Worm (Caenorhabditis elegans) whole organism, dauer: ENCODE measurements around the gene med-2.

Source experiments
- unc-62 ChIP-seq: sonication (generic microtip); optimal IDR thresholded peaks from 2 replicates; lab custom pipeline; 2017; ENCODE audit warnings: missing biosample characterization, missing genetic modification reagents, missing genetic modification characterization

The med-2 gene

DNA sequence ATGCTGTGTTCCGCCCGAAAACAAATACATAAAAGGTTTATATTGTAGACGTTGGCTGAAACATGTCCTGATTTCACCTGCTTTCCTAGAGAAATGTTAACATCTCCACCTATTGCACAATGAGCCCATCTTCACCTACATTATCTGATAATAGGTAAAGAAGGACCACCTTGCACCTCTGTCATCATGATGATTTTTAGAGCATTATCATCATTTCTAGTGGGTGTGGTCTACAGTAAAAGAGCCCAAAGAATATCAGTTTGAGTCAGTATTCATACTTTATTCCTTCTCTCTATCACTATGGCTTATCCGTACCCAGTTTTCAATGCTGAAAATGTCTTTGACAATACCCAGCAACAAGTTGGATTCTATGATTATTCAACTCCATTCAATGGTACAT is at the start of gene med-2:
med-2 (plus strand) TSS at position 301 of the 400 bp plus-strand sequence.
- no peak for TF ChIP-seq unc-62 (GFP tag; lab: Kevin White, UChicago)

DNA sequence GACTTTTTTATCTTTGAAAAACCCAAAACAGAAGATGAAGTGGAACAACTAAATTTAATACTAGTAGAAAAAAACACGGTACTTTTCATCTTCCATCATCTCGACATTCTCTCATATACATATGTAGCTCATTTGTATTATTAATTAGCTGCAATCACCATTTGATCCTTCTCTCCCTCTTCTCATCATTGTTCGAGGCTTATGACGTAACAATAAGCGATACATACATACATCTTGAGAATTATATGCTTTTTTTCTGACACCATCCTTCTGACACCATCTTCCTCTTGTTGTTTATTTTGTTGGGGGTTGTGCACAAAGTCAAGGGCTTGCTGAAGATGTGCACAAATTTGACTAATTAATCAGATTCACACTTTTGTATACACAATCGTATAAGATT is 47.0 kb upstream of the med-2 start:
- no peak for TF ChIP-seq unc-62 (GFP tag; lab: Kevin White, UChicago)

DNA sequence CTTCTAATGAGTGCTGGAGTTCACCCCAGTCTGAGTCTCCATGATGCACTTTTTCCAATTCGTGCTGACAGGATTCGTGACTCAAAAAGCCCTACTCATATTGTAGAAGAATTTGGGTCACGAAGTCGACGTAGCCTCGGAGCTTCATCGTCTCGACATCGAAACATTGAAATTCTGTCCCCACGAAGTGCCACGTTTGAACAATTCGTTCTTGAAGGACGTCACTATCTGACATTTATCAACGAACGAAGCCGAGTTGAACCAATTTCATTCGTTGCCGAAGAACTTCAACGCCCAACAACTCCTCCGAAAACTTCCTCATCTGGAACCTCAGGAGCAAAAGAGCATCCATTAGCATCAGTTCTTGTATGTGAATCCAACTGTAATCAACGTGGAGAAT is 45.2 kb upstream of the med-2 start:
- no peak for TF ChIP-seq unc-62 (GFP tag; lab: Kevin White, UChicago)

DNA sequence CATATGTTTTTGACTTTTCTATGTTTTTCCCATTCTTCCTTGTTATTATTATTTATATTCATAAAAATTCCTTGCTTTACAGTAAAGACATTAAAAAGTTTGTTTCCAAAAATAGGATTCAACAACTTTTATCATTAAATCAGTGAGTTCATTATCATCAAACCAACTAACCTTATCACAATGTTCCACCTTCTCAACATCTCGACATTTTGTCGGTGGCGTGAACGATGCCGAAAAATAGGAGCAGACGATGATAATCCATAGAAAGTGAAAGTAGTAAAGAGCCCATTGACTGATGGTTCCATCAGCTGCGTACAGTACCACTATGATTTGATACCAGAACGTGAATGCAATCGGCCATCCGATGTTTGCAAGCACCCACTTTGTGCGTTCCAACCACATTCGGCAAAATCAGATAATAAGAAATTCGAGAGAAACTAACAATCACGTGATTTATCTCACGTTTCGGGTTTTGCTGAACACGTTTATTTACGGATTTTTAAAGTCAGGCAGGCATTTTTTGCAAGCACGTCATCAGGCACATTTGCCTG is 35.6 kb upstream of the med-2 start, which contains the start of gene dhhc-5:
dhhc-5 (minus strand) TSS at position 406 of the 551 bp plus-strand sequence.
- TF ChIP-seq unc-62 (GFP tag; lab: Kevin White, UChicago): no peak

DNA sequence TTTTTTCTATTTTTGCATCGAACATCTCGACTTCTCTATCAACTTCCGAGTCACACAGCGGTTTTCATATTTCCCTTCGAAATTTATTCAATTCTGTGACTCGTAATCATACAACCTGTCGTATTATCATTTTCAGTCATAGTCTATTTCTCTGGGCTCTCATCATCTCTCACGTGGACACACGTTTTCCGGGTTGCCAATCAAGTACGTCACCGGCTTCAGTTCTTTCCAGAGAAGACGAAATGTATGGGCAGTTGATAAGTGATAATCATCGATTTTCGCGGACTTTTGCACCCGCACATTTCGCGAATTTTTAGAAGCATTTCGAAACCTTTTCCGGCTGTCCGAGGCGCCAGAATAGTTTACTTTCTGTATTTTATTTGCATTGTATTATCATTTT is 34.0 kb upstream of the med-2 start, which contains the start of gene srv-1:
srv-1 (plus strand) TSS at position 131 of the 400 bp plus-strand sequence.
- TF ChIP-seq unc-62 (GFP tag; lab: Kevin White, UChicago): no peak

DNA sequence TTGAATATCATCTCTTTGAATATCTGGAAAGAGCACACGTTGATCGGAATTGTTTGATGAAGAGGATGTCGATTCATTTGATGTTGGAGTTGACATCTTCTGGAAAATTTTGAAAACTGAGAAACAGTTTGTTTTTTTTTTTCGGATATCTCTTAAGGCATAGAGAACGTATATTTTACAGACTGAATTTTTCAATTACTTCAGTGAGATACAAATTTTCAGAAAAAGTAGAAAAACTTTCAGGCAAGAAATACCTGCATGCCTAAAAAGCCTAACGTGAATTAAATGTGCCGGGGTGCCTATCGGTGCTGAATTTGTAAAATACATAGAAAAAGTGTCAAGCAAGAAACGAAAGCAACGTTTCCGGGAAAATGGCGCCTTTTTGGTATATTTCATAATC is 27.6 kb upstream of the med-2 start, which contains the start of gene zak-1:
zak-1 (minus strand) TSS at position 101 of the 400 bp plus-strand sequence.
- no peak for TF ChIP-seq unc-62 (GFP tag; lab: Kevin White, UChicago)

DNA sequence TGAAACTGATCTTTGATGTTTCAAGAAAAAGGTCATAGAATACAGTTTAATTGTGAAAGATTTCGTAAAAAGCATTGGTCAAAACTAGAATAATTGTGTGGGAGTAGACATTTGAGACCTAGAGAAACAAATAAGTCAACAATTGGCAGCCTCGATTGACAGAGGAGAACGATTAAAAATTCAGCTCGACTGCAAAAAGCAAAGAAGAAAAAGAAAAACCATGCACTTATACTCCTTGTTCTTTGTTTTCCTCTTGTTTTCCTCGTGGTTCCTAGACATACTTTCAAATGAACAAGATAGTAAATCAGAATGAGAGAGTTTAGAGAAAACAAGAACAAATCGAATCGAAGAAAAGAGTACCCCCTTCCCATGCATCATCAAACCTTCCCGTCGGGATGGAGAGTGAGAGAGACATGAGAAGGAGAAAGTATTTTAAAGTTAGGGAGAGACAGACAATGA is 26.9 kb upstream of the med-2 start:
- TF ChIP-seq unc-62 (GFP tag; lab: Kevin White, UChicago): no peak

DNA sequence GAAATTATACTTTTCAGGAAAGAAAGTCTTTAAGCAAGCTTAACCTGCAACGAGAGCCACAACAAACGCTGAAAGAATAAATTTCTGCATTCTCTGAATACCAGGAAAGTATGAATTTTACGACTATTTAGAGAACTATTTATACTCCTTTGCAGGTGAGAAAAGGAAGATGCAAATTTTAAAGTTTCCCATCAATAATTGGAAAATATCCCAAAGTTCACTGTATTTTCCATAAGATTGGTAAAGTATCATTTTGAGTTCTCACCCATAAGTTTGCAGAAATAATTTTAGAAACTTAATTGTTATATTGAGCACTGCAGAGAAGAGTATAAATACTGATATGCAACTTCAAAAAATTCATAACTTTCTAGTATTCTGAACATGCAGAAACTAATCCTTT is 24.8 kb upstream of the med-2 start, which contains the start of gene clec-158:
clec-158 (minus strand) TSS at position 101 of the 400 bp plus-strand sequence.
- no peak for TF ChIP-seq unc-62 (GFP tag; lab: Kevin White, UChicago)

DNA sequence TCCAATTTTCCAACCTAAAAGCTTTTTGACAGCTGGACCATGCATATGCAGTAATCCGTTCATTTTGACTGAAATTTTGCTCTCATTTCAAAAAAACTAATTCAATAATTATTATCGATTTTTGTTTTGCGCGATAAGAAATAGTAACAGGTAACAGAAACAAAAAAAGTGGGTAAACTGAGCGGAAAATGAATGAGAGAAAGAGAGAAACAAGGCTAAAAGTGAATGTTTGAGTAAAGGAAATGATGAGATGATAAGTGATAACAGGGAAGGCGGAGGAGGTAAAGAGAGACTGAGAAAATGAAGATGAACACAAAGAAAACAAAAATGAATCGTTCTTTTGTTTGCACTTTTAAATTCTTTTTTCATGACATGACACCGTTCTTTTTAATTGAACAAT is 20.4 kb upstream of the med-2 start, which contains the start of gene sma-3:
sma-3 (minus strand) TSS at position 68 of the 400 bp plus-strand sequence.
- no peak for TF ChIP-seq unc-62 (GFP tag; lab: Kevin White, UChicago)

DNA sequence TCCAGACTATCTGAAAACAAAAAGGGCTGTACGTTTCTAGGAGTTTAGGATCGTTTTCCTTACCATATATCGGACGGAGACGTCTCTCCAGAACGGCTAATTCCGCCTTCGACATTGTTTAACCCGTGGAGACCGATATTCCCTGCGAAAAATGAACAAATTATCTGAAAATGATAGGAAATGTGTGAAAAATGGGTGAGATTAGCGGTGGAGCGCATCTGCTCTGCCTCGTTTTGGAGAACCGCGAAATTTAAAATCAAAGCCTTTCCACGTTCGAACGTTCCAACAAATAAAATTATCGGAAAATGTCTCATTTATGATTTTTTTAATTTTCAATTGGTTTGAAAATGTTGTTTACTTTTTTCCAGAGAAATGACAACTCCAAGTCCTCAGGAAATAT is 15.0 kb upstream of the med-2 start, which contains the start of the genes cra-1 and kbp-1:
cra-1 (minus strand) TSS at position 193 of the 400 bp plus-strand sequence.
kbp-1 (plus strand) TSS at position 366 of the 400 bp plus-strand sequence.
- no peak for TF ChIP-seq unc-62 (GFP tag; lab: Kevin White, UChicago)

DNA sequence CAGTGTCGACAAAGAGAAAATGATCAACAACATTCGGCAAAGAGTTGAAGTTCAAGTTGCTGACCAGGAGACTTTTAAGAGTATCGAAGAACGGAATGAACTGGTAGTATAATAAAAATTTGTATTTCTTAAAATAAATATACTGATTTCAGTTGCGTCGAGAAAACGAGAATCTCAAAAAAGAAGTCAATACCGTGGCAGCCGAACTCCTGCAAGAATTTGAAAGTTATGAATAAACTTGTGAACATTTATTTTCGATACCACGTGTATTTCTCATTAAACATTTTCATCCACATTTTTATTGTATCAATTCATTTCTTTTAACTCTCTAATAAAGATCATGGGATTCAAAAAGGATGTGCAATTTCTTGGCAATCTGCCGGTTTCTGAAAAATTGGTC is 14.3 kb upstream of the med-2 start, which contains the start of gene K04C2.8:
K04C2.8 (plus strand) TSS at position 301 of the 400 bp plus-strand sequence.
- TF ChIP-seq unc-62 (GFP tag; lab: Kevin White, UChicago): no peak

DNA sequence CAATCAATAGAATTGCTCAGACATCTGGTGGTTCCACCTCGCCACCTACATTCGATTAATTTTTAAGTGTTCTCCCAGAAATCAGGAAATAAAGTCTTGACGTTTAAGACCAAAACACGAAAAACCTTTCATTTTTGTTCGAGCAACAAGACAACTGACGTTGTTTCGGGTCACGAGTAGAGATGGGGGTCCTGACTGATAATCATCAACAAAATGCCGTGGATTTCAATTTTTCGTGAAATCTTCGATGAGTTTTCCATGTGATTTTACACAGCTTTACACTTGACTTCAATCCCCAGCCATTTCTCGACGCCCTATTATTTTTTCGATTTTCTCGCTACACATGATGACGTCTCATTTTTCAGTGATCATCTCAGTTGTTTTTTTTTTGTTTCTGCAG is 13.2 kb upstream of the med-2 start:
- no peak for TF ChIP-seq unc-62 (GFP tag; lab: Kevin White, UChicago)

DNA sequence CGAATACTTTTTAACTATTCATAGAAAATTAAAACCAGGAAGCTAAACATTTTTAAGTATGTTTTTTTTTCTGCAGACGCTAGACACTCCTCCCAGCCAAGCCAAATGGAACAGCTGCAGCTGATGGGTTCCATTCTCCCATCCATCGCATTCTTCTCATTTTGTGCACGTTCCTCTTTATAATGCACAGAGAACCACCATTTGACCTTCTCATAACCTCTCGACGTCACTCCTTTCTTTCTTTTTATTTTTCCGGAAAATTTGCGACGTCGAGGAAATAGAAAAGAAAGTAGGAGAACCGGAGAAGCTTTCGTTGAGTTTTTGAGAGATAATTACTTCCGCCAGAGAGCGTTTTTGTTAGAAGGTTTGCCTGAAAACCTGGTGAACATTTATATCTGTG is 12.6 kb upstream of the med-2 start:
- no peak for TF ChIP-seq unc-62 (GFP tag; lab: Kevin White, UChicago)

DNA sequence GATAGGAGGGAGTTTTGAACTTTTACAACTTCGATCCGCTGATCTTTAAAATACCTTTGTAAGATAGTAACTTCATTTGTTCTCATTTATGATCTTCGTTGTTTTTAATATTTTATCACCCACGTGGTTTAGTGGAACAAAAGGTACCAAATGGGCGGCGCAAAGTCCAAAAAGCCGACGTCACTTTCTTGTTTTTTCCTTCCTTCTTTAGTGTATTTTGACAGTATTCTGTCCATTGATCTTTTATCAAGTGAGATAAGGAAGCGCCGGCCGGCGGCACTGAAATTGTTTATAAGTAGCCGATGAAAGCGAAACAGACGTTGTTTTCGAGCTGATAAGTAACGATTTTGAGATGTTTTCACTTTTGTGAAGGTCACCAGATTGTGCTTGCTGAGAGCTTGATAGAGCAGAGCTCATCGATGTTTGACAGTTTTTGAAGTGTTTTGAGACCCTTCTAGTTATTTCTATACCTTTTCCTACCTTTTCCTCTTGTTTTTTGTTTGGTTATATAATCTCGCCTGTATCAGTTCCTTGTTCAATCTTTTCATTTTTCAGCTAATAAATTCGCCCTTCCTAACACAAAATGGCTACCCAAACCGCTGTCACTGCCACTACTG is 11.7 kb upstream of the med-2 start, which contains the start of gene K04C2.3:
K04C2.3 (plus strand) TSS at position 556 of the 617 bp plus-strand sequence.
- no peak for TF ChIP-seq unc-62 (GFP tag; lab: Kevin White, UChicago)

DNA sequence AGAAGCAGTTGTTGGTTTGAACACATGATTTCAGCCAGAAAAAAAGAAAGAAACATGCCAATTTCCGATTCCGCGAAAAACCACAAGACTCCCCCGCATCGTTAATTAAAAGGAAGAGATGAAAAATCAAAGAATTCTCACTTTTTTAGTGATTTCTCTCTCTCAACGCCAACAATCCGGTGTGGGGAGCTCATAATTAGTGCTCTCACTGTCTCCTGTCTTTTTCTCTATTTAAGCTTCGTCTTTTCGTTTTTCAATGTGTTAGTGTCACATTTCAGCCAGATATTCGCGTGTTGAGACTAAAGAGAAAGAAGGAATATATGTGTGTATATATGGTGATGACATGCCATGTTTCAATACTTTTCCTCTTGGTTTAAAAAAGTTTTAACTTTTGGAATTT is 10.6 kb upstream of the med-2 start:
- TF ChIP-seq unc-62 (GFP tag; lab: Kevin White, UChicago): no peak

DNA sequence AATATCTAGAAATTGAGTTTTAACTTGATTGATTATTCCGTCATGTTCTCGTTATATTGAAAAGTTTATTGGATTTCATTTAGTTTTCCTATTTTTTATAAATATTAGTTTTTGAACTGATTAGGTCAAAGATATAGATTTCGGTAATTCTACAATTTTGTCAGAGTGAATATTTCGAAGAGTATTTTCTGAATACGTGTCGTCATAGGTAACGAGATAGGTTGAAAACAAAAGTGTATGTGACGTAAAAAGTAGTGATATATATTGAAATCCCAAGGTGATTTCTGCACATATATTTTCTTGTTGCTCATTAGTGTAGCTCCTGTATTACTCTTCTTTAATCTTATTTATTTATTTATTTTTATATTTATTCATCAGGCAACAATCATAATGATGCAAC is 3.5 kb upstream of the med-2 start, which contains the start of gene K04C2.7:
K04C2.7 (plus strand) TSS at position 301 of the 400 bp plus-strand sequence.
- no peak for TF ChIP-seq unc-62 (GFP tag; lab: Kevin White, UChicago)
